Worm (Caenorhabditis elegans) whole organism, young adult: ENCODE results near the gene let-756.

Source experiments
- B0019.2 ChIP-seq: fragments of 200-800 bp; sonication (Bioruptor generic); conservative IDR thresholded peaks from 2 replicates; pipeline ENCODE4 v1.3.6; 2022; ENCODE audit warnings: missing genetic modification reagents, missing genetic modification characterization, missing compliant biosample characterization
- F10E7.11 ChIP-seq: sonication (generic microtip); optimal IDR thresholded peaks from 2 replicates; lab custom pipeline; 2017; ENCODE audit warnings: mild to moderate bottlenecking, missing genetic modification characterization, moderate library complexity, missing compliant biosample characterization
- F22D6.2 ChIP-seq: sonication (generic microtip); optimal IDR thresholded peaks from 2 replicates; lab custom pipeline; 2016; ENCODE audit warnings: mild to moderate bottlenecking, missing genetic modification characterization, missing compliant biosample characterization
- F33H1.4 ChIP-seq: fragments of 200-800 bp; sonication (Bioruptor generic); IDR thresholded peaks from 2 replicates; pipeline ENCODE4 v1.3.6; 2022; ENCODE audit warnings: missing genetic modification reagents, missing genetic modification characterization, missing compliant biosample characterization
- F49E8.2 ChIP-seq: sonication (generic microtip); optimal IDR thresholded peaks from 3 replicates; lab custom pipeline; 2017; ENCODE audit warnings: missing genetic modification characterization, mild to moderate bottlenecking, missing compliant biosample characterization, antibody characterized with exemption, moderate library complexity; ENCODE audit not compliant: insufficient read depth
- F52B5.7 ChIP-seq: sonication (generic microtip); optimal IDR thresholded peaks from 2 replicates; lab custom pipeline; 2016; ENCODE audit warnings: mild to moderate bottlenecking, missing genetic modification characterization, missing compliant biosample characterization
- K11D2.4 ChIP-seq: fragments of 200-800 bp; sonication (Bioruptor generic); IDR thresholded peaks from 2 replicates; pipeline ENCODE4 v1.3.6; 2022; ENCODE audit warnings: missing genetic modification reagents, missing genetic modification characterization, missing compliant biosample characterization
- T26A5.8 ChIP-seq: sonication (generic microtip); optimal IDR thresholded peaks from 2 replicates; lab custom pipeline; 2016; ENCODE audit warnings: missing genetic modification characterization, missing compliant biosample characterization
- Y67H2A.10 ChIP-seq: fragments of 200-800 bp; sonication (Bioruptor generic); conservative IDR thresholded peaks from 2 replicates; pipeline ENCODE4 v1.3.6; 2022; ENCODE audit warnings: missing genetic modification reagents, missing genetic modification characterization, missing compliant biosample characterization
- Y79H2A.3 ChIP-seq: fragments of 200-800 bp; sonication (Bioruptor generic); conservative IDR thresholded peaks from 2 replicates; pipeline ENCODE4 v1.3.6; 2022; ENCODE audit warnings: missing genetic modification reagents, missing genetic modification characterization, missing compliant biosample characterization
- ZK185.1 ChIP-seq: sonication (generic microtip); optimal IDR thresholded peaks from 2 replicates; lab custom pipeline; 2016; ENCODE audit warnings: mild to moderate bottlenecking, missing genetic modification characterization, missing compliant biosample characterization; ENCODE audit not compliant: poor library complexity, severe bottlenecking
- akir-1 ChIP-seq: fragments of 200-800 bp; sonication (Bioruptor generic); optimal IDR thresholded peaks from 2 replicates; lab custom pipeline; 2018; ENCODE audit warnings: mild to moderate bottlenecking, missing genetic modification characterization, moderate library complexity, missing compliant biosample characterization
- aptf-3 ChIP-seq: fragments of 200-800 bp; sonication (Bioruptor generic); IDR thresholded peaks from 2 replicates; pipeline ENCODE4 v1.3.6; 2022; ENCODE audit warnings: missing genetic modification characterization, missing compliant biosample characterization
- attf-5 ChIP-seq: fragments of 200-800 bp; sonication (Bioruptor generic); optimal IDR thresholded peaks from 2 replicates; lab custom pipeline; 2018; ENCODE audit warnings: mild to moderate bottlenecking, missing genetic modification characterization, missing compliant biosample characterization
- bed-1 ChIP-seq: fragments of 200-800 bp; sonication (Bioruptor generic); IDR thresholded peaks from 2 replicates; pipeline ENCODE4 v1.3.6; 2022; ENCODE audit warnings: missing genetic modification reagents, missing genetic modification characterization, missing compliant biosample characterization
- ccch-3 ChIP-seq: fragments of 200-800 bp; sonication (Bioruptor generic); optimal IDR thresholded peaks from 2 replicates; lab custom pipeline; 2018; ENCODE audit warnings: mild to moderate bottlenecking, missing genetic modification characterization, missing compliant biosample characterization
- cebp-1 ChIP-seq, 2 experiments: fragments of 200-800 bp in 1 of 2; sonication (Bioruptor generic) in 1 of 2; sonication (generic microtip) in 1 of 2; IDR thresholded peaks in 1 of 2; optimal IDR thresholded peaks in 1 of 2; 2 replicates each; pipeline versions ENCODE4 v1.3.6 to Lab custom; 2017 to 2022; ENCODE audit warnings: missing compliant biosample characterization in 2 of 2, missing genetic modification characterization in 2 of 2, mild to moderate bottlenecking in 1 of 2, missing genetic modification reagents in 1 of 2, moderate library complexity in 1 of 2
- dox-1 ChIP-seq: fragments of 200-800 bp; sonication (Bioruptor generic); IDR thresholded peaks from 2 replicates; pipeline ENCODE4 v1.3.6; 2022; ENCODE audit warnings: missing genetic modification reagents, missing genetic modification characterization, missing compliant biosample characterization
- egrh-3 ChIP-seq: fragments of 200-800 bp; sonication (Bioruptor generic); IDR thresholded peaks from 2 replicates; pipeline ENCODE4 v1.3.6; 2022; ENCODE audit warnings: missing genetic modification reagents, missing genetic modification characterization, missing compliant biosample characterization
- fkh-3 ChIP-seq: sonication (generic microtip); optimal IDR thresholded peaks from 2 replicates; lab custom pipeline; 2016; ENCODE audit warnings: mild to moderate bottlenecking, missing genetic modification characterization, missing compliant biosample characterization
- gei-17 ChIP-seq: fragments of 200-800 bp; sonication (Bioruptor generic); optimal IDR thresholded peaks from 2 replicates; lab custom pipeline; 2018; ENCODE audit warnings: mild to moderate bottlenecking, missing genetic modification characterization, missing compliant biosample characterization
- hlh-12 ChIP-seq: sonication (generic microtip); optimal IDR thresholded peaks from 2 replicates; lab custom pipeline; 2016; ENCODE audit warnings: missing genetic modification characterization, missing compliant biosample characterization
- hlh-26 ChIP-seq: fragments of 200-800 bp; sonication (Bioruptor generic); conservative IDR thresholded peaks from 2 replicates; pipeline ENCODE4 v1.3.6; 2022; ENCODE audit warnings: missing genetic modification reagents, missing genetic modification characterization, missing compliant biosample characterization
- lin-54 ChIP-seq: fragments of 200-800 bp; sonication (Bioruptor generic); optimal IDR thresholded peaks from 2 replicates; lab custom pipeline; 2018; ENCODE audit warnings: mild to moderate bottlenecking, missing genetic modification characterization, missing compliant biosample characterization
- lir-1 ChIP-seq: fragments of 200-800 bp; sonication (Bioruptor generic); conservative IDR thresholded peaks from 2 replicates; pipeline ENCODE4 v1.3.6; 2022; ENCODE audit warnings: missing genetic modification reagents, missing genetic modification characterization, missing compliant biosample characterization
- lsl-1 ChIP-seq: fragments of 200-800 bp; sonication (Bioruptor generic); optimal IDR thresholded peaks from 2 replicates; lab custom pipeline; 2018; ENCODE audit warnings: mild to moderate bottlenecking, missing genetic modification characterization, moderate library complexity, missing compliant biosample characterization
- madf-6 ChIP-seq: fragments of 200-800 bp; sonication (Bioruptor generic); IDR thresholded peaks from 2 replicates; pipeline ENCODE4 v1.3.6; 2022; ENCODE audit warnings: missing genetic modification reagents, missing genetic modification characterization, missing compliant biosample characterization
- mcd-1 ChIP-seq: fragments of 200-800 bp; sonication (Bioruptor generic); IDR thresholded peaks from 2 replicates; pipeline ENCODE4 v1.3.6; 2022; ENCODE audit warnings: missing genetic modification reagents, missing genetic modification characterization, missing compliant biosample characterization
- mes-4 ChIP-seq: sonication (generic microtip); optimal IDR thresholded peaks from 2 replicates; lab custom pipeline; 2016; ENCODE audit warnings: missing genotype, missing genetic modification characterization, missing compliant biosample characterization
- nfya-1 ChIP-seq: sonication (generic microtip); optimal IDR thresholded peaks from 2 replicates; lab custom pipeline; 2017; ENCODE audit warnings: antibody characterized with exemption, missing compliant biosample characterization, missing genetic modification characterization, borderline replicate concordance; ENCODE audit not compliant: insufficient read depth
- nfya-2 ChIP-seq: fragments of 200-800 bp; sonication (Bioruptor generic); IDR thresholded peaks from 2 replicates; pipeline ENCODE4 v1.3.6; 2022; ENCODE audit warnings: missing genetic modification reagents, missing genetic modification characterization, missing compliant biosample characterization
- nhr-120 ChIP-seq: fragments of 200-800 bp; sonication (Bioruptor generic); IDR thresholded peaks from 2 replicates; pipeline ENCODE4 v1.3.6; 2022; ENCODE audit warnings: missing genetic modification characterization, missing compliant biosample characterization
- nhr-27 ChIP-seq: fragments of 200-800 bp; sonication (Bioruptor generic); optimal IDR thresholded peaks from 2 replicates; lab custom pipeline; 2018; ENCODE audit warnings: mild to moderate bottlenecking, missing genetic modification characterization, moderate library complexity, missing compliant biosample characterization
- nhr-80 ChIP-seq: sonication (generic microtip); optimal IDR thresholded peaks from 2 replicates; lab custom pipeline; 2016; ENCODE audit warnings: missing genetic modification characterization, missing compliant biosample characterization
- rpc-1 ChIP-seq, 2 experiments: fragments of 150-350 bp in 1 of 2; sonication (generic microtip) in 1 of 2; optimal IDR thresholded peaks; 2 replicates each; lab custom pipeline; 2014 to 2018; ENCODE audit warnings: missing biosample characterization in 1 of 2, missing genetic modification characterization in 1 of 2, missing genetic modification reagents in 1 of 2, missing genotype in 1 of 2
- sdz-38 ChIP-seq: sonication (generic microtip); optimal IDR thresholded peaks from 2 replicates; lab custom pipeline; 2016; ENCODE audit warnings: missing genotype, missing genetic modification characterization, missing compliant biosample characterization
- sea-2 ChIP-seq: fragments of 200-800 bp; sonication (Bioruptor generic); IDR thresholded peaks from 2 replicates; pipeline ENCODE4 v1.3.6; 2022; ENCODE audit warnings: missing genetic modification characterization, missing compliant biosample characterization
- snpc-1.3 ChIP-seq: sonication (generic microtip); optimal IDR thresholded peaks from 2 replicates; lab custom pipeline; 2017; ENCODE audit warnings: missing genetic modification characterization, mild to moderate bottlenecking, missing compliant biosample characterization, antibody characterized with exemption, moderate library complexity, missing genotype, missing genetic modification reagents; ENCODE audit not compliant: insufficient read depth
- snpc-4 ChIP-seq, 5 experiments: fragments of 150-350 bp in 1 of 5; sonication (generic microtip) in 4 of 5; optimal IDR thresholded peaks; 2 replicates each; lab custom pipeline; 2014 to 2018; ENCODE audit warnings: missing genetic modification characterization in 5 of 5, missing biosample characterization in 3 of 5, antibody characterized with exemption in 2 of 5, mild to moderate bottlenecking in 2 of 5, missing compliant biosample characterization in 2 of 5, missing genotype in 2 of 5, moderate library complexity in 2 of 5, missing genetic modification reagents in 1 of 5
- somi-1 ChIP-seq: fragments of 200-800 bp; sonication (Bioruptor generic); optimal IDR thresholded peaks from 2 replicates; lab custom pipeline; 2018; ENCODE audit warnings: mild to moderate bottlenecking, missing genetic modification characterization, missing compliant biosample characterization
- sptf-2 ChIP-seq: fragments of 200-800 bp; sonication (Bioruptor generic); optimal IDR thresholded peaks from 2 replicates; lab custom pipeline; 2018; ENCODE audit warnings: mild to moderate bottlenecking, missing genetic modification characterization, missing compliant biosample characterization
- tbp1 ChIP-seq: fragments of 200-800 bp; sonication (Bioruptor generic); optimal IDR thresholded peaks from 2 replicates; lab custom pipeline; 2018; ENCODE audit warnings: mild to moderate bottlenecking, missing genetic modification characterization, missing compliant biosample characterization
- zim-3 ChIP-seq: sonication (generic microtip); optimal IDR thresholded peaks from 2 replicates; lab custom pipeline; 2017; ENCODE audit warnings: mild to moderate bottlenecking, missing genetic modification characterization, moderate library complexity, missing compliant biosample characterization
- ztf-22 ChIP-seq: fragments of 200-800 bp; sonication (Bioruptor generic); optimal IDR thresholded peaks from 2 replicates; lab custom pipeline; 2018; ENCODE audit warnings: mild to moderate bottlenecking, missing genetic modification characterization, moderate library complexity, missing compliant biosample characterization
- ztf-25 ChIP-seq: fragments of 200-800 bp; sonication (Bioruptor generic); IDR thresholded peaks from 2 replicates; pipeline ENCODE4 v1.3.6; 2022; ENCODE audit warnings: missing genetic modification reagents, missing genetic modification characterization, missing compliant biosample characterization
- ztf-28 ChIP-seq: fragments of 200-800 bp; sonication (Bioruptor generic); IDR thresholded peaks from 2 replicates; pipeline ENCODE4 v1.3.6; 2022; ENCODE audit warnings: missing genetic modification reagents, missing genetic modification characterization, missing compliant biosample characterization
- ztf-6 ChIP-seq: fragments of 200-800 bp; sonication (Bioruptor generic); IDR thresholded peaks from 2 replicates; pipeline ENCODE4 v1.3.6; 2022; ENCODE audit warnings: missing genetic modification reagents, missing genetic modification characterization, missing compliant biosample characterization

Gene let-756

DNA sequence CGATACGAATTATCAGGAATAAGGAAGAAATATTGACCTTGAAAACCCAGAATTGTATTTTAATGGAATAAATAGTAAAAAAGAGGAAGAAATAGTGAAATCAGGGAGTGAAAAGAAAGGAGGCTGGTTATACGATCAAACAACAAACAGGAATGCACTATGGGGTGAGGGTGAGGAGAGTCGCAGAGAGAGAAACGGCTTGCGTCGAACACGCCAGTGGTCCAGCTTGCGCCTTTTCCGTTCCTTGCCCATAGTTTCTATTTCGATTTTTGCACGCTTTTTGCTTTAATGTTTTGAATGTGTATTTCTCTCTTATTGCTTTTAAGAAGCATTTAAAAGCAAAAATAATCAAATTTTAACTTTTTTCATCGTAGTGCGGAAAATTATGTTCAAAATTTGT is 46.7 kb downstream of the let-756 start:
- peak; percentile 70 for TF ChIP-seq lin-54 (GFP tag; lab: Kevin White, UChicago)
- TF ChIP-seq ZK185.1, result peak; percentile 75
- peak; percentile 28 for TF ChIP-seq snpc-1.3 (tag; lab: Kevin White, UChicago)
- TF ChIP-seq attf-5 (GFP tag; lab: Kevin White, UChicago), result peak; percentile 98
- TF ChIP-seq nhr-27 (tag; lab: Kevin White, UChicago), result no peak
- TF ChIP-seq rpc-1 (optimal IDR thresholded peaks at IDR 0.05; lab: Kevin White, UChicago), result no peak
- TF ChIP-seq rpc-1 (tag; optimal IDR thresholded peaks at IDR 0.05; lab: Kevin White, UChicago), result no peak
- no peak for TF ChIP-seq T26A5.8 (tag; lab: Kevin White, UChicago)
- no peak for TF ChIP-seq Y79H2A.3 (GFP tag; lab: Robert Waterston, UW)
- no peak for TF ChIP-seq sdz-38 (tag; lab: Kevin White, UChicago)
- peak; percentile 82 for TF ChIP-seq nhr-80
- no peak for TF ChIP-seq ztf-22 (GFP tag; lab: Kevin White, UChicago)
- TF ChIP-seq ccch-3 (GFP tag; lab: Kevin White, UChicago), result no peak
- no peak for TF ChIP-seq nfya-1
- no peak for TF ChIP-seq B0019.2 (GFP tag; lab: Robert Waterston, UW)
- no peak for TF ChIP-seq cebp-1 (GFP tag; IDR thresholded peaks at IDR 0.05; lab: Robert Waterston, UW)
- peak; percentile 81 for TF ChIP-seq cebp-1 (tag; optimal IDR thresholded peaks at IDR 0.05; lab: Kevin White, UChicago)
- no peak for TF ChIP-seq gei-17
- peak; percentile 48 for TF ChIP-seq snpc-4 (GFP tag; optimal IDR thresholded peaks at IDR 0.05; lab: Kevin White, UChicago)
- TF ChIP-seq snpc-4 (tag; optimal IDR thresholded peaks at IDR 0.05; lab: Kevin White, UChicago), result peak; percentile 14 to 62 (median 31)
- TF ChIP-seq ztf-25 (GFP tag; lab: Robert Waterston, UW), result no peak
- TF ChIP-seq nfya-2, result no peak
- TF ChIP-seq nhr-120 (GFP tag; lab: Robert Waterston, UW), result no peak
- TF ChIP-seq hlh-12, result no peak
- peak; percentile 43; the same call in 1 of the 2 replicates for TF ChIP-seq egrh-3 (GFP tag; lab: Robert Waterston, UW)
- TF ChIP-seq lir-1 (GFP tag; lab: Robert Waterston, UW), result no peak; the same call in 1 of the 2 replicates
- peak; percentile 9 for TF ChIP-seq somi-1 (GFP tag; lab: Kevin White, UChicago)
- TF ChIP-seq F22D6.2 (tag; lab: Kevin White, UChicago), result no peak
- no peak for TF ChIP-seq zim-3 (tag; lab: Kevin White, UChicago)
- peak; percentile 91 for TF ChIP-seq dox-1 (GFP tag; lab: Robert Waterston, UW)
- no peak for TF ChIP-seq ztf-28 (GFP tag; lab: Robert Waterston, UW)
- peak; percentile 42 for TF ChIP-seq F49E8.2 (tag; lab: Kevin White, UChicago)
- peak; percentile 77 for TF ChIP-seq mcd-1 (GFP tag; lab: Robert Waterston, UW)
- TF ChIP-seq bed-1 (GFP tag; lab: Robert Waterston, UW), result no peak
- peak; percentile 57; the same call in 1 of the 2 replicates for TF ChIP-seq F33H1.4 (GFP tag; lab: Robert Waterston, UW)
- no peak for TF ChIP-seq akir-1 (GFP tag; lab: Kevin White, UChicago)
- TF ChIP-seq F10E7.11 (tag; lab: Kevin White, UChicago), result no peak
- TF ChIP-seq tbp1 (GFP tag; lab: Kevin White, UChicago), result peak; percentile 66
- peak; percentile 65 for TF ChIP-seq lsl-1 (GFP tag; lab: Kevin White, UChicago)
- peak; percentile 55; the same call in 1 of the 2 replicates for TF ChIP-seq madf-6 (GFP tag; lab: Robert Waterston, UW)
- TF ChIP-seq F52B5.7 (tag; lab: Kevin White, UChicago), result no peak
- TF ChIP-seq ztf-6 (GFP tag; lab: Robert Waterston, UW), result no peak
- TF ChIP-seq sptf-2 (GFP tag; lab: Kevin White, UChicago), result no peak
- no peak for TF ChIP-seq K11D2.4 (GFP tag; lab: Robert Waterston, UW)
- TF ChIP-seq sea-2 (GFP tag; lab: Robert Waterston, UW), result no peak
- TF ChIP-seq fkh-3 (tag; lab: Kevin White, UChicago), result no peak
- TF ChIP-seq mes-4 (tag; lab: Kevin White, UChicago), result no peak
- no peak for TF ChIP-seq hlh-26 (GFP tag; lab: Robert Waterston, UW)
- TF ChIP-seq aptf-3 (GFP tag; lab: Robert Waterston, UW), result no peak
- 0 out of 2 replicates have a peak, but pooled peaks have one; percentile 43 for TF ChIP-seq Y67H2A.10 (GFP tag; lab: Robert Waterston, UW)
